Worm (Caenorhabditis elegans) whole organism, L4 larva: Measurements from ENCODE around the gene EEED8.13.
A peak's percentile ranks its signal among the peaks of the same experiment; 100 is the strongest.

Experiments used
- aha-1 ChIP-seq: fragments of 150-350 bp; peaks from one replicate; lab custom pipeline; 2014; ENCODE audit warnings: missing biosample characterization, missing genetic modification characterization
- aly-2 ChIP-seq: sonication (generic microtip); optimal IDR thresholded peaks from 2 replicates; lab custom pipeline; 2018; ENCODE audit warnings: missing biosample characterization, missing genetic modification characterization
- ceh-32 ChIP-seq: sonication (generic microtip); optimal IDR thresholded peaks from 2 replicates; lab custom pipeline; 2016; ENCODE audit warnings: mild to moderate bottlenecking, missing genetic modification characterization, missing compliant biosample characterization; ENCODE audit not compliant: poor library complexity
- cey-2 ChIP-seq: sonication (generic microtip); optimal IDR thresholded peaks from 3 replicates; lab custom pipeline; 2017; ENCODE audit warnings: missing genetic modification characterization, mild to moderate bottlenecking, missing compliant biosample characterization, antibody characterized with exemption, borderline replicate concordance; ENCODE audit not compliant: insufficient read depth
- daf-19 ChIP-seq: fragments of 200-800 bp; sonication (Bioruptor generic); conservative IDR thresholded peaks from 2 replicates; pipeline ENCODE4 v1.3.6; 2022; ENCODE audit warnings: missing genetic modification characterization, missing compliant biosample characterization
- dmd-8 ChIP-seq: fragments of 200-800 bp; sonication (Bioruptor generic); IDR thresholded peaks from 2 replicates; pipeline ENCODE4 v1.3.6; 2022; ENCODE audit warnings: missing genetic modification characterization, missing compliant biosample characterization
- dmd-9 ChIP-seq: fragments of 200-800 bp; sonication (Bioruptor generic); IDR thresholded peaks from 2 replicates; pipeline ENCODE4 v1.3.6; 2022; ENCODE audit warnings: missing genetic modification reagents, missing genetic modification characterization, missing compliant biosample characterization
- duxl-1 ChIP-seq: sonication (generic microtip); optimal IDR thresholded peaks from 2 replicates; lab custom pipeline; 2016; ENCODE audit warnings: mild to moderate bottlenecking, missing genetic modification characterization, moderate library complexity, missing compliant biosample characterization; ENCODE audit not compliant: poor library complexity
- hmg-1.1 ChIP-seq: fragments of 200-800 bp; sonication (Bioruptor generic); IDR thresholded peaks from 2 replicates; pipeline ENCODE4 v1.3.6; 2022; ENCODE audit warnings: missing genetic modification reagents, missing genetic modification characterization, missing compliant biosample characterization
- mes-2 ChIP-seq: sonication (generic microtip); optimal IDR thresholded peaks from 2 replicates; lab custom pipeline; 2016; ENCODE audit warnings: missing genotype, mild to moderate bottlenecking, missing genetic modification characterization, missing compliant biosample characterization; ENCODE audit not compliant: poor library complexity, severe bottlenecking
- nhr-10 ChIP-seq: fragments of 150-350 bp; optimal IDR thresholded peaks from 2 replicates; lab custom pipeline; 2014; ENCODE audit warnings: missing biosample characterization, missing genetic modification characterization
- nhr-25 ChIP-seq: sonication (generic microtip); optimal IDR thresholded peaks from 2 replicates; lab custom pipeline; 2017; ENCODE audit warnings: missing genetic modification characterization, mild to moderate bottlenecking, missing compliant biosample characterization, antibody characterized with exemption, moderate library complexity, borderline replicate concordance; ENCODE audit not compliant: insufficient read depth
- unc-62 ChIP-seq, 3 experiments: fragments of 150-350 bp in 1 of 3; sonication (generic microtip); optimal IDR thresholded peaks in 2 of 3; peaks in 1 of 3; 1 replicate in 1 of 3; 2 replicates in 2 of 3; lab custom pipeline; 2014 to 2017; ENCODE audit warnings: missing biosample characterization in 3 of 3, missing genetic modification characterization in 3 of 3, missing genetic modification reagents in 3 of 3, missing genotype in 1 of 3
- zag-1 ChIP-seq: fragments of 150-350 bp; optimal IDR thresholded peaks from 2 replicates; lab custom pipeline; 2014; ENCODE audit warnings: missing biosample characterization, missing genetic modification characterization

The EEED8.13 gene

DNA sequence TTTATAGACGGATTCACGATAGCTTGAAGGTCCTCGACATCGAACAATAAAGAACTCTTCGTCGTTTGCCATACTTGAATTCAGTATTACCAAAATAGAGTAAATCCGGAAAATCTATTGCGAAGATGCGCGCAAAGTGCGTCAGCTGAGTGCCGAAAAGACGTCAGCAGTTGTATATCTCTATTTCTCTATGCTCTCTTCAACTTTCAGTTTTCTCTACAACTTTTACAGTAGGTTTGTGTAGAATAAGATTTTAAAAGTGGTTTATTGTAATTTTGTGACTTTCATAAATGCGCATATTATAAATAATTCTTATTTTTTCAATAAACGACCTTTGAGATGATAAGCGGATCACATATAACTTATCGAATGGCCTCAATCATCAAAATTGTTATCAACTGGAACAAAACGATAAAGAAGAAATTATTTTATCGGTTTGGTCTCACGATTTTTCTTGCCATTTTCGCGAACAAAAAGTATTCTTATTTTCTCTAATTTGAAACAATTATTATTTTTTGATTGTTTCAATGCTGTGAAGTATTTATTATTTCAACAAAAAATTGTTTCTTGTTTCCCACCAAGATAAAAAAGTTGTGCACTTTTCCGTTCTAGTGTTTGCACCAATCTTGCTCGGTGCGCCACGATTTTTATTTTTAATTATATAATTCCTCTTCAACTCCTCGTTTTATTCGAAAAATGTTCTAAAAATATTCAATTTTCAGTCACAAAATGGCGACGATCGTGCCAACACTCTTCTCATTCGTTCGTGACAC lies 38.9 kb downstream of the EEED8.13 start, which contains the start of the genes agt-2 and F09E5.3 (continued):
- TF ChIP-seq duxl-1 (tag; lab: Kevin White, UChicago) (peak; percentile 58), zag-1 (tag; lab: Kevin White, UChicago) (no peak), mes-2 (tag; lab: Kevin White, UChicago) (peak; percentile 93), hmg-1.1 (GFP tag; lab: Robert Waterston, UW) (peak; percentile 73; the same call in 1 of the 2 replicates), dmd-8 (no peak), ceh-32 (tag; lab: Kevin White, UChicago) (no peak), aly-2 (tag; lab: Kevin White, UChicago) (no peak), dmd-9 (GFP tag; lab: Robert Waterston, UW) (no peak)

DNA sequence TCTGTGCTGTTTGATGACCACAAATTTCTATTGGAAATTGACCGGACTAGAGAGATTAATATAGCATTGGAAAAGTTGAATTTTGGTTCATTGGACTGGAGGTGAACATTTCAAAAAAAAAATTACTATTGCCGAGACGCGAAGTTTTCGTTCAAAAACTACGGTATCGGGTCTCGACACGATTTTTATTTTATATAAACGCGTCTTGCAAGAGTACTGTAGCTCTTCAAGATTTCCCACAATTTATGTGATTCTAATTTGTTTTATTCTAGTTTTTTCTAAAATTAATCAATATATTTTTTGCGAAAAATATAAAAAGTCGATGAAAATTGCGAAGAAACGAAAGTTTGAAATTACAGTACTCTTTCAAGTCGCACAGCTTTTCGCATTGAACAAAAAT lies 41.7 kb downstream of the EEED8.13 start, which contains the start of gene F09E5.12:
TSS of gene F09E5.12 (minus strand) at position 101 of the 400 bp plus-strand sequence.
- peak; percentile 3 for TF ChIP-seq aha-1
- TF ChIP-seq nhr-10 (tag; lab: Kevin White, UChicago), result no peak
- TF ChIP-seq, all 104 proteins: peak for 1

DNA sequence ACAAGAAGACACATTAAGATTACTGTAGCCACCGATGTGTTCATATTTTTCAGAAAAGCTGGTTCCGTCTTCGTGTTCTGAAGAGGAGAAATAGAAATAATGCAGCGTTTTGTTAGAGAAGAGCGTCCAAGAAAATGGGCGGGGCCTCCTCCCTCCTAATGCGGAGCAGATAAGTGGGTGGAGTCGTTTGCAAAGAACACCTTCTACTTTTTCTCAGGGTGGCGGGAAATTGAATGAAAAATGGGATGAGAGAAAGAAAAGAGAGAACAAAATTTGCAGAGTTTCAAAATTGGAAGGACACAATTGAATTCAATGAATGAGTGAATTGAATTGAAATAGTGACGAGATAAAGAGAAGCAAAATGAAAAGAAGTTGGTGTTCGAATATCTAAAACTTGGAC lies 46.7 kb downstream of the EEED8.13 start, which contains the start of gene F09E5.16:
TSS of gene F09E5.16 (minus strand) at position 101 of the 400 bp plus-strand sequence.
- TF ChIP-seq daf-19 (no peak), zag-1 (tag; lab: Kevin White, UChicago) (no peak)
- TF ChIP-seq, all 104 proteins: peak for 0

DNA sequence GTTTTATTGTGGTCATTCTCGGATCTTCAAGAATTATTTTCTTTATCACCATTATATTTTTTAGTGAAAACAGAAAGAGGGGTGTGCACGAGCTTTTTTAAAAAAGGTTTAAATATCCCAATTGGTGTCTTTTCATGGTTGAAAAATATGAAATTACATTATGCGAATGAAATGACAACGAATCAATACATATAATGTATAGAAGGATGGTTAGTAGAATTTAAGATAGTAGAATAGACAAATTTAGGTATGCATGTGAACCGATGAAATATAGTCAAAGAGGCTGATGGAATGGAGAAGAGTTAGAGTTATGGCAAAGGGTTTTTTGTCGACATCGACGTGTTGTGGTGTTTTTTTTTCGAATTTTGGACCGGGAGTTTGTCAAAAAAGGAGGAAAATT lies 47.9 kb downstream of the EEED8.13 start:
- TF ChIP-seq nhr-25 (tag; lab: Kevin White, UChicago), result no peak
- peak in 1 of 2 experiments; percentile 90 for TF ChIP-seq unc-62 (GFP tag; optimal IDR thresholded peaks at IDR 0.05 in 1 of 2; lab: Kevin White, UChicago)
- TF ChIP-seq unc-62 (tag; optimal IDR thresholded peaks at IDR 0.05; lab: Kevin White, UChicago), result no peak
- no peak for TF ChIP-seq cey-2 (tag; lab: Kevin White, UChicago)
- peak; percentile 22 for TF ChIP-seq aha-1
